Worm (Caenorhabditis elegans): ENCODE data around the gene F59C12.4.

- TF ChIP-seq him-1 (tag; optimal IDR thresholded peaks at IDR 0.05) (no peak), dao-5 (tag; optimal IDR thresholded peaks at IDR 0.05) (no peak)
These were observed 15.2 kb upstream of the F59C12.4 start for ce11 chrX:16617427-16618128.
